Worm (Caenorhabditis elegans) whole organism, young adult: ENCODE results near the gene T02H6.6.

ENCODE experiments used
- B0019.2 ChIP-seq: fragments of 200-800 bp; sonication (Bioruptor generic); conservative IDR thresholded peaks from 2 replicates; pipeline ENCODE4 v1.3.6; 2022; ENCODE audit warnings: missing genetic modification reagents, missing genetic modification characterization, missing compliant biosample characterization
- B0035.1 ChIP-seq: sonication (generic microtip); optimal IDR thresholded peaks from 2 replicates; lab custom pipeline; 2016; ENCODE audit warnings: missing genetic modification characterization, mild to moderate bottlenecking, missing compliant biosample characterization, missing genotype, missing genetic modification reagents
- C17E4.6 ChIP-seq: fragments of 200-800 bp; sonication (Bioruptor generic); IDR thresholded peaks from 2 replicates; pipeline ENCODE4 v1.3.6; 2022; ENCODE audit warnings: missing genetic modification reagents, missing genetic modification characterization, missing compliant biosample characterization
- D2030.7 ChIP-seq: fragments of 200-800 bp; sonication (Bioruptor generic); IDR thresholded peaks from 2 replicates; pipeline ENCODE4 v1.3.6; 2022; ENCODE audit warnings: missing genetic modification reagents, missing genetic modification characterization, missing compliant biosample characterization
- F33H1.4 ChIP-seq: fragments of 200-800 bp; sonication (Bioruptor generic); IDR thresholded peaks from 2 replicates; pipeline ENCODE4 v1.3.6; 2022; ENCODE audit warnings: missing genetic modification reagents, missing genetic modification characterization, missing compliant biosample characterization
- F37B4.10 ChIP-seq: fragments of 200-800 bp; sonication (Bioruptor generic); IDR thresholded peaks from 2 replicates; pipeline ENCODE4 v1.3.6; 2022; ENCODE audit warnings: missing genetic modification characterization, missing compliant biosample characterization
- F52B5.7 ChIP-seq: sonication (generic microtip); optimal IDR thresholded peaks from 2 replicates; lab custom pipeline; 2016; ENCODE audit warnings: mild to moderate bottlenecking, missing genetic modification characterization, missing compliant biosample characterization
- K11D2.4 ChIP-seq: fragments of 200-800 bp; sonication (Bioruptor generic); IDR thresholded peaks from 2 replicates; pipeline ENCODE4 v1.3.6; 2022; ENCODE audit warnings: missing genetic modification reagents, missing genetic modification characterization, missing compliant biosample characterization
- Y53G8AR.9 ChIP-seq: fragments of 200-800 bp; sonication (Bioruptor generic); conservative IDR thresholded peaks from 2 replicates; pipeline ENCODE4 v1.3.6; 2022; ENCODE audit warnings: missing genetic modification reagents, missing genetic modification characterization, missing compliant biosample characterization
- Y79H2A.3 ChIP-seq: fragments of 200-800 bp; sonication (Bioruptor generic); conservative IDR thresholded peaks from 2 replicates; pipeline ENCODE4 v1.3.6; 2022; ENCODE audit warnings: missing genetic modification reagents, missing genetic modification characterization, missing compliant biosample characterization
- akir-1 ChIP-seq: fragments of 200-800 bp; sonication (Bioruptor generic); optimal IDR thresholded peaks from 2 replicates; lab custom pipeline; 2018; ENCODE audit warnings: mild to moderate bottlenecking, missing genetic modification characterization, moderate library complexity, missing compliant biosample characterization
- ama-1 ChIP-seq, 3 experiments: fragments of 150-350 bp in 1 of 3; sonication (generic microtip) in 2 of 3; optimal IDR thresholded peaks; 2 replicates each; lab custom pipeline; 2014 to 2018; ENCODE audit warnings: missing biosample characterization in 2 of 3, missing genetic modification characterization in 2 of 3, missing genetic modification reagents in 2 of 3
- aptf-3 ChIP-seq: fragments of 200-800 bp; sonication (Bioruptor generic); IDR thresholded peaks from 2 replicates; pipeline ENCODE4 v1.3.6; 2022; ENCODE audit warnings: missing genetic modification characterization, missing compliant biosample characterization
- attf-3 ChIP-seq: fragments of 200-800 bp; sonication (Bioruptor generic); conservative IDR thresholded peaks from 2 replicates; pipeline ENCODE4 v1.3.6; 2022; ENCODE audit warnings: missing genetic modification reagents, missing genetic modification characterization, missing compliant biosample characterization
- attf-6 ChIP-seq: fragments of 200-800 bp; sonication (Bioruptor generic); IDR thresholded peaks from 2 replicates; pipeline ENCODE4 v1.3.6; 2022; ENCODE audit warnings: missing genetic modification reagents, missing genetic modification characterization, missing compliant biosample characterization
- bed-1 ChIP-seq: fragments of 200-800 bp; sonication (Bioruptor generic); IDR thresholded peaks from 2 replicates; pipeline ENCODE4 v1.3.6; 2022; ENCODE audit warnings: missing genetic modification reagents, missing genetic modification characterization, missing compliant biosample characterization
- cebp-2 ChIP-seq: fragments of 200-800 bp; sonication (Bioruptor generic); IDR thresholded peaks from 2 replicates; pipeline ENCODE4 v1.3.6; 2022; ENCODE audit warnings: missing genetic modification characterization, missing compliant biosample characterization
- ceh-58 ChIP-seq: fragments of 200-800 bp; sonication (Bioruptor generic); IDR thresholded peaks from 2 replicates; pipeline ENCODE4 v1.3.6; 2022; ENCODE audit warnings: missing genetic modification characterization, missing compliant biosample characterization
- ceh-79 ChIP-seq: sonication (generic microtip); optimal IDR thresholded peaks from 2 replicates; lab custom pipeline; 2017; ENCODE audit warnings: mild to moderate bottlenecking, missing genetic modification characterization, missing compliant biosample characterization
- ceh-91 ChIP-seq: fragments of 200-800 bp; sonication (Bioruptor generic); IDR thresholded peaks from 2 replicates; pipeline ENCODE4 v1.3.6; 2022; ENCODE audit warnings: missing genetic modification reagents, missing genetic modification characterization, missing compliant biosample characterization
- chd-7 ChIP-seq: sonication (generic microtip); optimal IDR thresholded peaks from 2 replicates; lab custom pipeline; 2016; ENCODE audit warnings: mild to moderate bottlenecking, missing genetic modification characterization, moderate library complexity, missing compliant biosample characterization
- egl-18 ChIP-seq: fragments of 200-800 bp; sonication (Bioruptor generic); IDR thresholded peaks from 2 replicates; pipeline ENCODE4 v1.3.6; 2022; ENCODE audit warnings: missing genetic modification reagents, missing genetic modification characterization, missing compliant biosample characterization
- egl-44 ChIP-seq: fragments of 200-800 bp; sonication (Bioruptor generic); IDR thresholded peaks from 2 replicates; pipeline ENCODE4 v1.3.6; 2022; ENCODE audit warnings: missing genetic modification reagents, missing genetic modification characterization, missing compliant biosample characterization
- him-1 ChIP-seq: sonication (generic microtip); optimal IDR thresholded peaks from 2 replicates; lab custom pipeline; 2016; ENCODE audit warnings: missing genotype, missing genetic modification reagents, missing genetic modification characterization, missing compliant biosample characterization
- hrde-1 ChIP-seq: sonication (generic microtip); optimal IDR thresholded peaks from 2 replicates; lab custom pipeline; 2016; ENCODE audit warnings: missing genetic modification characterization, mild to moderate bottlenecking, missing compliant biosample characterization, moderate library complexity, missing genotype, missing genetic modification reagents, borderline replicate concordance
- lin-26 ChIP-seq: fragments of 200-800 bp; sonication (Bioruptor generic); IDR thresholded peaks from 2 replicates; pipeline ENCODE4 v1.3.6; 2022; ENCODE audit warnings: missing genetic modification reagents, missing genetic modification characterization, missing compliant biosample characterization
- lir-1 ChIP-seq: fragments of 200-800 bp; sonication (Bioruptor generic); conservative IDR thresholded peaks from 2 replicates; pipeline ENCODE4 v1.3.6; 2022; ENCODE audit warnings: missing genetic modification reagents, missing genetic modification characterization, missing compliant biosample characterization
- madf-3 ChIP-seq: fragments of 200-800 bp; sonication (Bioruptor generic); IDR thresholded peaks from 2 replicates; pipeline ENCODE4 v1.3.6; 2022; ENCODE audit warnings: missing genetic modification reagents, missing genetic modification characterization, missing compliant biosample characterization
- madf-8 ChIP-seq: fragments of 200-800 bp; sonication (Bioruptor generic); conservative IDR thresholded peaks from 2 replicates; pipeline ENCODE4 v1.3.6; 2022; ENCODE audit warnings: missing genetic modification reagents, missing genetic modification characterization, missing compliant biosample characterization
- nfya-1 ChIP-seq: sonication (generic microtip); optimal IDR thresholded peaks from 2 replicates; lab custom pipeline; 2017; ENCODE audit warnings: antibody characterized with exemption, missing compliant biosample characterization, missing genetic modification characterization, borderline replicate concordance; ENCODE audit not compliant: insufficient read depth
- nfyb-1 ChIP-seq: fragments of 200-800 bp; sonication (Bioruptor generic); IDR thresholded peaks from 2 replicates; pipeline ENCODE4 v1.3.6; 2022; ENCODE audit warnings: missing genetic modification reagents, missing genetic modification characterization, missing compliant biosample characterization
- nhr-120 ChIP-seq: fragments of 200-800 bp; sonication (Bioruptor generic); IDR thresholded peaks from 2 replicates; pipeline ENCODE4 v1.3.6; 2022; ENCODE audit warnings: missing genetic modification characterization, missing compliant biosample characterization
- nhr-80 ChIP-seq: sonication (generic microtip); optimal IDR thresholded peaks from 2 replicates; lab custom pipeline; 2016; ENCODE audit warnings: missing genetic modification characterization, missing compliant biosample characterization
- pbrm-1 ChIP-seq: fragments of 200-800 bp; sonication (Bioruptor generic); IDR thresholded peaks from 2 replicates; pipeline ENCODE4 v1.3.6; 2022; ENCODE audit warnings: missing genetic modification reagents, missing genetic modification characterization, missing compliant biosample characterization
- sea-2 ChIP-seq: fragments of 200-800 bp; sonication (Bioruptor generic); IDR thresholded peaks from 2 replicates; pipeline ENCODE4 v1.3.6; 2022; ENCODE audit warnings: missing genetic modification characterization, missing compliant biosample characterization
- snpc-4 ChIP-seq, 5 experiments: fragments of 150-350 bp in 1 of 5; sonication (generic microtip) in 4 of 5; optimal IDR thresholded peaks; 2 replicates each; lab custom pipeline; 2014 to 2018; ENCODE audit warnings: missing genetic modification characterization in 5 of 5, missing biosample characterization in 3 of 5, antibody characterized with exemption in 2 of 5, mild to moderate bottlenecking in 2 of 5, missing compliant biosample characterization in 2 of 5, missing genotype in 2 of 5, moderate library complexity in 2 of 5, missing genetic modification reagents in 1 of 5
- tbp1 ChIP-seq: fragments of 200-800 bp; sonication (Bioruptor generic); optimal IDR thresholded peaks from 2 replicates; lab custom pipeline; 2018; ENCODE audit warnings: mild to moderate bottlenecking, missing genetic modification characterization, missing compliant biosample characterization
- xnd-1 ChIP-seq: sonication (generic microtip); optimal IDR thresholded peaks from 2 replicates; lab custom pipeline; 2016; ENCODE audit warnings: missing genotype, missing genetic modification reagents, missing genetic modification characterization, missing compliant biosample characterization
- ztf-22 ChIP-seq: fragments of 200-800 bp; sonication (Bioruptor generic); optimal IDR thresholded peaks from 2 replicates; lab custom pipeline; 2018; ENCODE audit warnings: mild to moderate bottlenecking, missing genetic modification characterization, moderate library complexity, missing compliant biosample characterization
- ztf-25 ChIP-seq: fragments of 200-800 bp; sonication (Bioruptor generic); IDR thresholded peaks from 2 replicates; pipeline ENCODE4 v1.3.6; 2022; ENCODE audit warnings: missing genetic modification reagents, missing genetic modification characterization, missing compliant biosample characterization
- ztf-28 ChIP-seq: fragments of 200-800 bp; sonication (Bioruptor generic); IDR thresholded peaks from 2 replicates; pipeline ENCODE4 v1.3.6; 2022; ENCODE audit warnings: missing genetic modification reagents, missing genetic modification characterization, missing compliant biosample characterization
- ztf-6 ChIP-seq: fragments of 200-800 bp; sonication (Bioruptor generic); IDR thresholded peaks from 2 replicates; pipeline ENCODE4 v1.3.6; 2022; ENCODE audit warnings: missing genetic modification reagents, missing genetic modification characterization, missing compliant biosample characterization

T02H6.6 gene

ce11 chrII:689749-690148 is 6.2 kb downstream of the T02H6.6 start, which contains the start of gene T02H6.4:
TSS of gene T02H6.4 (plus strand) at chrII:690049.
- TF ChIP-seq B0035.1 (tag; lab: Kevin White, UChicago), result no peak
- TF ChIP-seq hrde-1 (tag; lab: Kevin White, UChicago), result no peak
- no peak for TF ChIP-seq pbrm-1 (GFP tag; lab: Robert Waterston, UW)
- no peak for TF ChIP-seq lir-1 (GFP tag; lab: Robert Waterston, UW)
- no peak for TF ChIP-seq K11D2.4 (GFP tag; lab: Robert Waterston, UW)
- no peak for TF ChIP-seq bed-1
- no peak for TF ChIP-seq ama-1 (optimal IDR thresholded peaks at IDR 0.05; lab: Kevin White, UChicago)
- TF ChIP-seq ama-1 (GFP tag; optimal IDR thresholded peaks at IDR 0.05; lab: Kevin White, UChicago), result no peak
- no peak for TF ChIP-seq egl-44 (GFP tag; lab: Robert Waterston, UW)
- no peak for TF ChIP-seq nfya-1 (tag; lab: Kevin White, UChicago)
- no peak for TF ChIP-seq ceh-79 (tag; lab: Kevin White, UChicago)
- TF ChIP-seq madf-3 (GFP tag; lab: Robert Waterston, UW), result no peak
- TF ChIP-seq ztf-22 (GFP tag; lab: Kevin White, UChicago), result no peak
- no peak for TF ChIP-seq ztf-25 (GFP tag; lab: Robert Waterston, UW)
- no peak for TF ChIP-seq Y53G8AR.9 (GFP tag; lab: Robert Waterston, UW)

- TF ChIP-seq akir-1 (GFP tag; lab: Kevin White, UChicago) (no peak), nhr-80 (tag; lab: Kevin White, UChicago) (no peak), snpc-4 (GFP tag; optimal IDR thresholded peaks at IDR 0.05; lab: Kevin White, UChicago) (no peak), snpc-4 (tag; optimal IDR thresholded peaks at IDR 0.05; lab: Kevin White, UChicago) (no peak), tbp1 (GFP tag; lab: Kevin White, UChicago) (no peak), B0019.2 (GFP tag; lab: Robert Waterston, UW) (no peak), xnd-1 (no peak), him-1 (no peak), chd-7 (tag; lab: Kevin White, UChicago) (no peak), Y79H2A.3 (GFP tag; lab: Robert Waterston, UW) (no peak), F52B5.7 (no peak)
Observed at ce11 chrII:691550-691949, 8.0 kb downstream of the T02H6.6 start, which contains the start of gene T02H6.3. TSS of gene T02H6.3 (plus strand) at chrII:691850.

ce11 chrII:695079-695478 is 11.5 kb downstream of the T02H6.6 start:
- TF ChIP-seq egl-18 (GFP tag; lab: Robert Waterston, UW) (0 out of 2 replicates have a peak, but pooled peaks have one; percentile 37), lin-26 (GFP tag; lab: Robert Waterston, UW) (0 out of 2 replicates have a peak, but pooled peaks have one; percentile 56), ztf-28 (GFP tag; lab: Robert Waterston, UW) (peak; percentile 86), F37B4.10 (GFP tag; lab: Robert Waterston, UW) (peak; percentile 90; the same call in 1 of the 2 replicates), cebp-2 (GFP tag; lab: Robert Waterston, UW) (peak; percentile 58; the same call in 1 of the 2 replicates), madf-8 (GFP tag; lab: Robert Waterston, UW) (peak; percentile 22; the same call in 1 of the 2 replicates), madf-3 (GFP tag; lab: Robert Waterston, UW) (peak; percentile 76), attf-3 (GFP tag; lab: Robert Waterston, UW) (0 out of 2 replicates have a peak, but pooled peaks have one; percentile 53), ceh-58 (GFP tag; lab: Robert Waterston, UW) (peak; percentile 74; the same call in 1 of the 2 replicates), pbrm-1 (GFP tag; lab: Robert Waterston, UW) (0 out of 2 replicates have a peak, but pooled peaks have one; percentile 30), C17E4.6 (GFP tag; lab: Robert Waterston, UW) (0 out of 2 replicates have a peak, but pooled peaks have one; percentile 42), F33H1.4 (GFP tag; lab: Robert Waterston, UW) (peak; percentile 77), Y79H2A.3 (GFP tag; lab: Robert Waterston, UW) (peak; percentile 52; the same call in 1 of the 2 replicates), attf-6 (GFP tag; lab: Robert Waterston, UW) (peak; percentile 52; the same call in 1 of the 2 replicates), nhr-120 (GFP tag; lab: Robert Waterston, UW) (0 out of 2 replicates have a peak, but pooled peaks have one; percentile 75), aptf-3 (peak; percentile 91), sea-2 (peak; percentile 72; the same call in 1 of the 2 replicates), ztf-25 (GFP tag; lab: Robert Waterston, UW) (peak; percentile 81), B0019.2 (GFP tag; lab: Robert Waterston, UW) (0 out of 2 replicates have a peak, but pooled peaks have one; percentile 32), nfyb-1 (GFP tag; lab: Robert Waterston, UW) (peak; percentile 68), lir-1 (GFP tag; lab: Robert Waterston, UW) (0 out of 2 replicates have a peak, but pooled peaks have one; percentile 19), ceh-91 (GFP tag; lab: Robert Waterston, UW) (peak; percentile 72; the same call in 1 of the 2 replicates), bed-1 (peak; percentile 93; the same call in 1 of the 2 replicates), D2030.7 (GFP tag; lab: Robert Waterston, UW) (peak; percentile 54), ztf-6 (GFP tag; lab: Robert Waterston, UW) (peak; percentile 54; the same call in 1 of the 2 replicates)
